Worm (Caenorhabditis elegans) whole organism, L4/young adult: ENCODE data around the gene Y48C3A.5.

Experiments used
- dao-5 ChIP-seq: sonication (generic microtip); optimal IDR thresholded peaks from 2 replicates; lab custom pipeline; 2016; ENCODE audit warnings: missing genotype, missing genetic modification characterization, moderate library complexity, missing compliant biosample characterization
- him-1 ChIP-seq: sonication (generic microtip); optimal IDR thresholded peaks from 2 replicates; lab custom pipeline; 2016; ENCODE audit warnings: missing genotype, missing genetic modification reagents, missing genetic modification characterization, missing compliant biosample characterization

- TF ChIP-seq him-1 = no peak
- no peak for TF ChIP-seq dao-5 (tag; lab: Kevin White, UChicago)
Observed at ce11 chrII:13326478-13326877, 55.6 kb downstream of the Y48C3A.5 start.
